Worm (Caenorhabditis elegans) whole organism, midembryonic: ENCODE measurements around the gene scav-2.

Source experiments
- cog-1 ChIP-seq: sonication (generic microtip); optimal IDR thresholded peaks from 2 replicates; lab custom pipeline; 2016; ENCODE audit warnings: missing genetic modification characterization, missing compliant biosample characterization
- flt-1 ChIP-seq: fragments of 200-800 bp; sonication (Bioruptor generic); IDR thresholded peaks from 2 replicates; pipeline ENCODE4 v1.3.6; 2022; ENCODE audit warnings: missing genetic modification characterization, missing compliant biosample characterization
- klf-2 ChIP-seq: fragments of 200-800 bp; sonication (Bioruptor generic); conservative IDR thresholded peaks from 2 replicates; pipeline ENCODE4 v1.3.6; 2022; ENCODE audit warnings: missing genetic modification reagents, missing genetic modification characterization, missing compliant biosample characterization
- med-1 ChIP-seq: sonication (generic microtip); optimal IDR thresholded peaks from 2 replicates; lab custom pipeline; 2017; ENCODE audit warnings: missing genetic modification characterization, mild to moderate bottlenecking, missing compliant biosample characterization, antibody characterized with exemption, missing genetic modification reagents; ENCODE audit not compliant: insufficient read depth
- ref-1 ChIP-seq: fragments of 200-800 bp; sonication (Bioruptor generic); conservative IDR thresholded peaks from 2 replicates; pipeline ENCODE4 v1.3.6; 2022; ENCODE audit warnings: missing genetic modification reagents, missing genetic modification characterization, missing compliant biosample characterization
- ztf-23 ChIP-seq: fragments of 200-800 bp; sonication (Bioruptor generic); IDR thresholded peaks from 2 replicates; pipeline ENCODE4 v1.3.6; 2022; ENCODE audit warnings: missing genetic modification reagents, missing genetic modification characterization, missing compliant biosample characterization

ce11 chrIII:13544593-13544992 lies 10.5 kb downstream of the scav-2 start:
- TF ChIP-seq ref-1 (GFP tag; lab: Robert Waterston, UW) (no peak), klf-2 (no peak), med-1 (GFP tag; lab: Kevin White, UChicago) (no peak), flt-1 (no peak), cog-1 (tag; lab: Kevin White, UChicago) (no peak), ztf-23 (GFP tag; lab: Robert Waterston, UW) (no peak)
